Fruit fly (Drosophila melanogaster) whole organism, pupa: ENCODE results near the gene CG34299.

Experiments
- CG10348 ChIP-seq: fragments of 200-800 bp; sonication (Bioruptor generic); IDR thresholded peaks from 2 replicates; pipeline ENCODE4 v1.3.6; 2022; ENCODE audit warnings: missing biosample characterization, missing genetic modification characterization
- CG13204 ChIP-seq: fragments of 200-800 bp; sonication (Bioruptor generic); optimal IDR thresholded peaks from 2 replicates; lab custom pipeline; 2018; ENCODE audit warnings: missing biosample characterization, mild to moderate bottlenecking, missing genetic modification characterization, moderate library complexity
- CG15710 ChIP-seq: fragments of 200-800 bp; sonication (Bioruptor generic); optimal IDR thresholded peaks from 2 replicates; lab custom pipeline; 2018; ENCODE audit warnings: missing biosample characterization, mild to moderate bottlenecking, missing genetic modification characterization, moderate library complexity
- CG17806 ChIP-seq: fragments of 200-800 bp; sonication (Bioruptor generic); optimal IDR thresholded peaks from 2 replicates; lab custom pipeline; 2018; ENCODE audit warnings: missing biosample characterization, mild to moderate bottlenecking, missing genetic modification characterization, moderate library complexity
- CG34367 ChIP-seq: fragments of 200-800 bp; sonication (Bioruptor generic); optimal IDR thresholded peaks from 2 replicates; lab custom pipeline; 2018; ENCODE audit warnings: missing biosample characterization, mild to moderate bottlenecking, missing genetic modification characterization
- CG4496 ChIP-seq: fragments of 200-800 bp; sonication (Bioruptor generic); IDR thresholded peaks from 3 replicates; pipeline ENCODE4 v1.3.6; 2022; ENCODE audit warnings: missing biosample characterization, missing genetic modification characterization
- CG8159 ChIP-seq: fragments of 200-800 bp; sonication (Bioruptor generic); optimal IDR thresholded peaks from 3 replicates; lab custom pipeline; 2018; ENCODE audit warnings: missing biosample characterization, mild to moderate bottlenecking, missing genetic modification characterization, moderate library complexity
- CG8301 ChIP-seq: fragments of 200-800 bp; sonication (Bioruptor generic); optimal IDR thresholded peaks from 2 replicates; lab custom pipeline; 2018; ENCODE audit warnings: missing biosample characterization, mild to moderate bottlenecking, missing genetic modification characterization
- D1 ChIP-seq: fragments of 200-800 bp; sonication (Bioruptor generic); optimal IDR thresholded peaks from 2 replicates; lab custom pipeline; 2018; ENCODE audit warnings: missing biosample characterization, mild to moderate bottlenecking, missing genetic modification characterization, moderate library complexity
- EcR ChIP-seq: fragments of 200-800 bp; sonication (Bioruptor generic); optimal IDR thresholded peaks from 3 replicates; lab custom pipeline; 2019; ENCODE audit warnings: missing biosample characterization, missing genetic modification characterization, mild to moderate bottlenecking, moderate library complexity, missing genetic modification reagents
- Pif1B ChIP-seq: fragments of 200-800 bp; sonication (Bioruptor generic); optimal IDR thresholded peaks from 3 replicates; lab custom pipeline; 2016; ENCODE audit warnings: missing biosample characterization, missing genetic modification characterization
- Snoo ChIP-seq: fragments of 200-800 bp; sonication (Bioruptor generic); optimal IDR thresholded peaks from 3 replicates; lab custom pipeline; 2017; ENCODE audit warnings: missing biosample characterization, mild to moderate bottlenecking, missing genetic modification characterization, inconsistent platforms
- fd96Ca ChIP-seq: fragments of 200-800 bp; sonication (Bioruptor generic); IDR thresholded peaks from 3 replicates; pipeline ENCODE4 v1.3.6; 2022; ENCODE audit warnings: missing biosample characterization, missing genetic modification characterization

DNA sequence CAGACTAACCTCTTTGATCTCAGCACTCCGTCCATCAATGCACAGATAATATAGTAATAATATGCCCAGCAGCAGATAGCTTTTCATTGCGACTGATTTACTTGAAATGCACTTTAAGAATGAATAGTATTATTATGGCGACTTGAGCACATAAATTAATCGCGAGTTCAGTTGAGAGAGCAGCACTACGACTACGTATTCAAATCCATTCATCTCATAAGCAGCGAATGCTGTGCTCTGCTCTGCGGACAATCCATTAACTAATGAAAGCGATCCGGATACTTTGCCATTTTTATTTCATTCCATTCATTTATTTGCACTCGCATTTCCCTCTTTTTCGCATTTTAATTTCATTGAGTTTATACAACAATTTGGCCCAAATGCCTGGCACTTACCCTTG is 11.7 kb upstream of the CG34299 start, which contains the start of gene CG43448:
- TF ChIP-seq CG10348 (no peak), Pif1B (GFP tag; lab: Kevin White, UChicago) (no peak), fd96Ca (GFP tag; lab: Robert Waterston, UW) (no peak), CG17806 (tag; lab: Kevin White, UChicago) (no peak), CG13204 (no peak), CG4496 (GFP tag; lab: Robert Waterston, UW) (no peak), CG34367 (tag; lab: Kevin White, UChicago) (no peak), D1 (tag; lab: Kevin White, UChicago) (no peak), CG8159 (tag; lab: Kevin White, UChicago) (no peak), EcR (GFP tag; lab: Kevin White, UChicago) (no peak), CG8301 (tag; lab: Kevin White, UChicago) (no peak), CG15710 (tag; lab: Kevin White, UChicago) (no peak), Snoo (tag; lab: Kevin White, UChicago) (no peak)
